Worm (Caenorhabditis elegans): Measurements from ENCODE around the gene Y82E9BR.8.
"Not testable (repeated sequence)": the region's sequence is repeated elsewhere in the genome, so short reads cannot be mapped to it uniquely, and the experiment has no call there.

Y82E9BR.8 gene

DNA sequence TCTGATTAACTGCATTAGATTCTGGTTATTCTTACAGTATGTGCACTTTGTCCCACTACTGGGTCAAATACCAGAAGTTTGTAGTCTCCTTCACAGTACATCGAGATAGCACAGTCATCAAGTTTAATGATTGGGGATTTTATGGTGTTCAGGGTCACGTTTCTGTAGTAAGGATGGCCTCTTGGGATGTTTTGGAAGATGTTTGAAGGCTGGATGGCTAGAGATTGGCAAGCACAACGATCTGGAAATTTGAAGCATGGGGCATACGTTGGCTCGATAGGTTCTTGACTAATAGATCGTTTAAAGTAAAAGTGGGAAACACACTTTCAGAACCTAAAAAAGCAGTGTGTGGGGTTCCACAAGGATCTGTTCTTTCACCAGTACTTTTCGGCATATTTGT is at the start of gene Y82E9BR.8:
Gene Y82E9BR.8 (minus strand): TSS at position 101 of the 400 bp plus-strand sequence.
- not testable (repeated sequence) for TF ChIP-seq nhr-11, R02D3.7, mbf-1 (tag; optimal IDR thresholded peaks at IDR 0.05)

DNA sequence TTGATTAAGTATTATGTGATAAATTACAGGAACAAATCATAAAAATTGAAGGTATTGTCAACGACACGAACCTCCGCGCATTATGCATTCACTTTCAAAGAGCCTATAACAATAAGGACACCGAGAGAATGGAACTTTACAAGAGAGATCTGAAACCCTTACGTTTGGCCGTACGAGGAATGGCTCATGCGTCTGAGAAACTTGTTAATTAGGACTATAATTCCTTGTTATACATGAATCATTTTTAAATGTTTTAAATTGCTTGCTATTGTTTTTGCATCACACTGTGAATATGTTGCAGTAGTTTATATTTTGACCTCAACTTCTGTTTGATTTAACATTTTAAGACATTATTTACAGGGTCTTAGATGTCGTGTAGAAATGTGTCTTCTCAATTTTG is 45.2 kb upstream of the Y82E9BR.8 start, which contains the start of gene pals-18:
Gene pals-18 (plus strand): TSS at position 301 of the 400 bp plus-strand sequence.
- TF ChIP-seq R02D3.7 (tag; optimal IDR thresholded peaks at IDR 0.05): no peak
- no peak for TF ChIP-seq unc-62 (GFP tag; optimal IDR thresholded peaks at IDR 0.05)
- no peak for TF ChIP-seq sem-4 (tag; optimal IDR thresholded peaks at IDR 0.05)
- TF ChIP-seq ceh-16 (tag; optimal IDR thresholded peaks at IDR 0.05): no peak
- TF ChIP-seq gmeb-1 (tag; optimal IDR thresholded peaks at IDR 0.05): no peak

DNA sequence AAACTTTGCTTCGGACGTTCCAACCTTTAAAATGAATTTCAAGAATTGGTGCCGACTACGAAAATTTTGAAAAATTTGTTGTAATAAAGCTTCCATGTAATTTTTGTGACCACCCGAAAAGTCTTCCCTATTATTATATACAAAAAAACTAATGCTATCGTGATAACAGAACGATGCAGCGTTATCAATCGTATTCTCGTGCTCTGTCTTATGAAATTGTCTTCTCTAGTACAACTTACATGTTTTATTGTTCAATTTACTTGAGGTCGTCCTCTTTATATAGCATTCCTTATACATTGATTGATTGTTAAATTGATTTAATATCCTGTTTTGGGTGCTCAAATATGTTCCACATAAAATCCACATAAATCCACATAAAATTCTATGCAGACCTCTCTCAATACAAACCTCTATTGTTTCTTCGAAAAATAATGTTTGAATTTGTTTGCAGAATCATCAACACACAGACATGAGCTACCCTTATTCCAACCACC is 43.7 kb upstream of the Y82E9BR.8 start, which contains the start of gene pals-19:
Gene pals-19 (plus strand): TSS at position 444 of the 494 bp plus-strand sequence.
- TF ChIP-seq nhr-6 (tag; optimal IDR thresholded peaks at IDR 0.05): no peak
- peak; percentile 82 for TF ChIP-seq fos-1 (tag; optimal IDR thresholded peaks at IDR 0.05)

DNA sequence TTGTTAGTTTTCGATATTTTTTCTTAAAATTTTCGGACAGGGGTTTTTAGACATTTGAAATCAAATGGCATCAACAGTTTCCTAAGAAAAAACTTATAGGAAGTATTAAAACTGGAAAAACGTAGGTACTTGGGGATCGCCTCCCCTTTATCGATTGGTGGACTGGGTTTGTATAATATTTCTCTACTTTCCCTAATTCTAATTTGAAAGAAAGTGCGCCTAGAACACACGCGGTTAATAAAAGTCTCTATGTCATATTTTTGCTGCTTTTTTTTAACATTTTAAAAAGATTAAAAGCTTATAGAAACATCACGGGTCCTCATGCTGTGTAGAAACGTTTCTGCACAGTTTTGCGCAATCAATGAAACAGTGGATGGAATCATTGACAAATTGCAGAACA is 41.8 kb upstream of the Y82E9BR.8 start, which contains the start of gene pals-16:
Gene pals-16 (plus strand): TSS at position 301 of the 400 bp plus-strand sequence.
- TF ChIP-seq F13H6.1 (tag; optimal IDR thresholded peaks at IDR 0.05) (no peak), dmd-4 (tag; optimal IDR thresholded peaks at IDR 0.05) (no peak), snpc-4 (tag; optimal IDR thresholded peaks at IDR 0.05) (no peak), gmeb-1 (tag; optimal IDR thresholded peaks at IDR 0.05) (no peak), sma-9 (GFP tag; optimal IDR thresholded peaks at IDR 0.05) (no peak), sma-9 (tag; optimal IDR thresholded peaks at IDR 0.05) (no peak), unc-62 (GFP tag; optimal IDR thresholded peaks at IDR 0.05) (no peak), nhr-77 (tag; optimal IDR thresholded peaks at IDR 0.05) (no peak), peb-1 (tag; optimal IDR thresholded peaks at IDR 0.05) (no peak), zag-1 (tag; optimal IDR thresholded peaks at IDR 0.05) (no peak), lin-13 (GFP tag; optimal IDR thresholded peaks at IDR 0.05) (no peak), fos-1 (tag; optimal IDR thresholded peaks at IDR 0.05) (no peak), egl-27 (tag; optimal IDR thresholded peaks at IDR 0.05) (no peak), elt-1 (tag; optimal IDR thresholded peaks at IDR 0.05) (no peak), elt-3 (tag; optimal IDR thresholded peaks at IDR 0.05) (no peak), C34F6.9 (tag; optimal IDR thresholded peaks at IDR 0.05) (no peak), nhr-25 (tag; optimal IDR thresholded peaks at IDR 0.05) (no peak), ztf-11 (tag; optimal IDR thresholded peaks at IDR 0.05) (no peak), nhr-21 (tag; optimal IDR thresholded peaks at IDR 0.05) (no peak), sma-3 (GFP tag; optimal IDR thresholded peaks at IDR 0.05) (no peak), lin-11 (tag; optimal IDR thresholded peaks at IDR 0.05) (no peak)

DNA sequence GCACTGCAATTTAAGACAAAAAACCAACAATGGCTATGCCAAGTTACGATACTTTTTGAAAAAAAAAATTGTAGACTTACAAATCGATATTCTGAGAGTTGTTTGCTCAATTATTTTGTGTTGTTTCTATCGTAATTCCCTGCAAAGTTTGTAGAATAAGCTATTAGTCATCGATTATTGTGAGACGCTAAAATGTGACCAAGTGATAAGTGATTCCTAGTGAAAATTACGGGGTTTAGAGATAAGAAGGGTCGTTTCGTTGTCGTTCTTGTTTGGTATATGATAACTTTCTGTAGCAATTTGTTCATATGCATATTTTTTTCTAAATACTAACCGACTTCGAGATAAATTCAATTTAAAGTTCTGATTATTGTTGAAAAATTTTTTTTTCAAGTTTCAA is 40.3 kb upstream of the Y82E9BR.8 start:
- no peak for TF ChIP-seq nhr-77 (tag; optimal IDR thresholded peaks at IDR 0.05)
- no peak for TF ChIP-seq skn-1 (tag; optimal IDR thresholded peaks at IDR 0.05)
- TF ChIP-seq ZK546.5 (tag; optimal IDR thresholded peaks at IDR 0.05): no peak
- no peak for TF ChIP-seq ceh-16 (tag; optimal IDR thresholded peaks at IDR 0.05)
- peak; percentile 91 for TF ChIP-seq fos-1 (tag; optimal IDR thresholded peaks at IDR 0.05)
- no peak for TF ChIP-seq lin-11 (tag; optimal IDR thresholded peaks at IDR 0.05)
- peak; percentile 45 for TF ChIP-seq sma-9 (GFP tag; optimal IDR thresholded peaks at IDR 0.05)
- TF ChIP-seq sma-9 (tag; optimal IDR thresholded peaks at IDR 0.05): no peak

DNA sequence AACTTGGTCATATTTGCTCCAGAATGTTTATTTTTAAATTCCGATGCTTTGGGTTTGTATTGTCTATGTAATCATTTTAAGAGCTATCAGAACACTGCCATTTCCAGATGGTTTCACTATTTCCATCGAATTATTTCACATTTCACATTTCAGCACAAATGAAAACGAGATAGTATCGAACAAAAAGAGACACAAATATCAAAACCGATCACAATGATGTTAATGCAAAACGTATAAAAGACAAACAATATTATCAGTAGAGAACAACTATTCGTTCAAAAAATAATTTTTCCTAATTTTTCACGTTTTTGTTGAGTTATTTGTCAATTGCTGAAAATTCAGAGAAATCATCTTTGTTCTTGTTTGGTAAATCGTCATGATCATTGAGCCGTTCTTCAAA is 37.5 kb upstream of the Y82E9BR.8 start:
- TF ChIP-seq ztf-1 (GFP tag; conservative IDR thresholded peaks at IDR 0.05) (no peak), fos-1 (tag; optimal IDR thresholded peaks at IDR 0.05) (peak; percentile 49)

DNA sequence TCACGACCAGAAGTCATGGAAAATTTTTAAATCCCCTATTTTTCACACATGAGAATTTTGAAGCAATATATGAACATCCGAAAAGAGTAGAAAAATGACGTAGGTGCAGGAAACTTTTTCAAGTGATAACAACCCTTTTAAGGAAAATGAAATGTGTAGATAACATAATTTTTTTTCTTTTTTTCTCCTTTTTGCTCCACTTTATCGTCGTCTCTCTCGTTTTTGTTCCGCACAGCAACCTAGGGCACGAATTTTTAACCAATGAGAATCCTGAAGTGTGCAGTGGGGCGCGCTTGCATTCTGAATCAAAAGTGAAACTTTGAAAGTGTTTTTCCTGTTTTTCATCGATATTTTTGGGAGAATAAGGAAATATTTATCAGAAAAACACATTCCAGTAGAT is 34.9 kb upstream of the Y82E9BR.8 start:
- TF ChIP-seq lsy-2 (tag; optimal IDR thresholded peaks at IDR 0.05): no peak
- no peak for TF ChIP-seq Y55F3AM.14 (GFP tag; optimal IDR thresholded peaks at IDR 0.05)
- no peak for TF ChIP-seq peb-1 (tag; optimal IDR thresholded peaks at IDR 0.05)
- TF ChIP-seq aly-2 (tag; optimal IDR thresholded peaks at IDR 0.05): no peak
- TF ChIP-seq fos-1 (tag; optimal IDR thresholded peaks at IDR 0.05): peak; percentile 84
- peak; percentile 26 for TF ChIP-seq sma-3 (GFP tag; optimal IDR thresholded peaks at IDR 0.05)
- no peak for TF ChIP-seq unc-62 (GFP tag; optimal IDR thresholded peaks at IDR 0.05)
- TF ChIP-seq crh-2 (tag; optimal IDR thresholded peaks at IDR 0.05): peak; percentile 44
- TF ChIP-seq elt-3 (tag; optimal IDR thresholded peaks at IDR 0.05): no peak
- TF ChIP-seq dmd-4 (tag; optimal IDR thresholded peaks at IDR 0.05): no peak
- no peak for TF ChIP-seq nhr-10 (tag; optimal IDR thresholded peaks at IDR 0.05)
- peak; percentile 21 for TF ChIP-seq gmeb-1 (tag; optimal IDR thresholded peaks at IDR 0.05)
- TF ChIP-seq sma-9 (GFP tag; optimal IDR thresholded peaks at IDR 0.05): peak; percentile 2
- no peak for TF ChIP-seq sma-9 (tag; optimal IDR thresholded peaks at IDR 0.05)
- TF ChIP-seq zag-1 (tag; optimal IDR thresholded peaks at IDR 0.05): no peak
- peak; percentile 6 for TF ChIP-seq F13H6.1 (tag; optimal IDR thresholded peaks at IDR 0.05)
- TF ChIP-seq nhr-237 (tag; optimal IDR thresholded peaks at IDR 0.05): no peak
